Fruit fly (Drosophila melanogaster): ENCODE measurements around the gene Klp31E.

DNA sequence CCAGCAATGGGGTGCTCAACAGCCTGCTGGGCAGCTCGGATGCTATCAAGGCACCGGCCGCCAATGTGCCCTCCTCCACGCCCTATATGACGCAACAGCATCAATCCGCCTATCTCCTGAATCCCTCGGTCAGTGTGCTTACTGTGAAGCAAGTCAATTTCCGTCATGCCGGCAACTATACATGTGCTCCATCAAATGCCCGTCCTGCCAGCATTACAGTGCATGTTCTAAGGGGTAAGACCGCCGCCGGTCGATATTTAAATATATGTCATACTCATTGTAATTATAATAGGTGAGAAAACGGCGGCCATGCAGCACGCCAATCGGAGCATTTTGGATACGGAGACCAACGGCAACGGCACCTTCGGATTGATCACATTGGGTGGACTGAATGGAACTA, 35.2 kb upstream of the Klp31E start:
- TF ChIP-seq CG4328 (GFP tag; optimal IDR thresholded peaks at IDR 0.05), result no peak
- no peak for TF ChIP-seq Hr39 (optimal IDR thresholded peaks at IDR 0.05)
- no peak for TF ChIP-seq CG17385 (GFP tag; optimal IDR thresholded peaks at IDR 0.05)
- no peak for TF ChIP-seq CG10274 (GFP tag; optimal IDR thresholded peaks at IDR 0.05)
- TF ChIP-seq CG32767 (GFP tag; IDR thresholded peaks at IDR 0.05), result no peak
- no peak for TF ChIP-seq CG31224 (GFP tag; IDR thresholded peaks at IDR 0.05)

Measured in whole organism, embryonic.